Worm (Caenorhabditis elegans) whole organism, L4/young adult: ENCODE results near the gene str-164.

Experiments used
- W03F9.2 ChIP-seq: fragments of 150-350 bp; optimal IDR thresholded peaks from 2 replicates; lab custom pipeline; 2014; ENCODE audit warnings: missing biosample characterization, missing genetic modification characterization
- dao-5 ChIP-seq: sonication (generic microtip); optimal IDR thresholded peaks from 2 replicates; lab custom pipeline; 2016; ENCODE audit warnings: missing genotype, missing genetic modification characterization, moderate library complexity, missing compliant biosample characterization
- him-1 ChIP-seq: sonication (generic microtip); optimal IDR thresholded peaks from 2 replicates; lab custom pipeline; 2016; ENCODE audit warnings: missing genotype, missing genetic modification reagents, missing genetic modification characterization, missing compliant biosample characterization

DNA sequence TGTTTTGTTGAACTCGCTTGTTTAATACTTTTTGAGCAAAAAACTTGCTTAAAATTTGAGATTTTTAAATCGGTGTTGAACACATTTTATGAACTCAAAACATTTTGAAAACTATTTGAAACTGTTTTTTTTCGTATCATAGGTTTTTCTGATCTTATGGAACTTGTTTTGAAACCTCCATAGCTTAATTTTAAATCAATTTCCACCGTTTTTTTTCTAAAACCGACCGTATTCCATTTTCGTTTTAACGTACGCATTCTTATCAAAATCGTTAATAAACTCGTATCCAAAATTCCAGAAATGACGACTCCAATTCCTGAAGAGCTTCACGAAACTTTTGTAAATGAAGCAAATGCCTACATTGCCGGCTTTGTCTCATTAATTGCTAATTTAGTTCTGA, 47.8 kb downstream of the str-164 start, which contains the start of gene srm-2:
- TF ChIP-seq W03F9.2 (tag; lab: Kevin White, UChicago): no peak
- TF ChIP-seq him-1 (tag; lab: Kevin White, UChicago): no peak
- TF ChIP-seq dao-5 (tag; lab: Kevin White, UChicago): no peak
